Fruit fly (Drosophila melanogaster): Measurements from ENCODE around the gene CG1971.

The CG1971 gene

DNA sequence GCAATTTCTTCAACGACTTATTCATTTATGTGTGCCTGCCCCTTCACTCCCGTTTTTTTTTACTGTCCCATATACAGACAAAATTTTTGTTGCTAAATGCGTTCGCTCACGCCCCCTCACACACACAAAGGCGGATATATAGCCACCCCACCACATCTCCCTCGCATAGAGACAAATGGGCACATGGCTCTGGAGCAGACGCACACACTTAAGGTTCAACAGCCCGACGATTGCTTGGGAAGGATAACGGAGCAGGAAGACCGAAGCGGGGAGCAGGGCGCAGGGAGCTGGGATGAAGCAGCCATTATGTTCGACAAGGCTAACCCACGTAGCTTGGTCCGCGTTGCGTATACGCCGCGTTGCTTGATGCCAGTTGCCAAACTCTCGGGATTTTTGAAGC lies 21.2 kb downstream of the CG1971 start:
- TF ChIP-seq Rel (GFP tag; optimal IDR thresholded peaks at IDR 0.05) (no peak), Rel (tag; optimal IDR thresholded peaks at IDR 0.05) (no peak), CG32264 (GFP tag; optimal IDR thresholded peaks at IDR 0.05) (no peak), CrebA (GFP tag; optimal IDR thresholded peaks at IDR 0.05; ENCODE audit: borderline replicate concordance) (no peak), GATAd (GFP tag; optimal IDR thresholded peaks at IDR 0.05) (no peak), N (GFP tag; optimal IDR thresholded peaks at IDR 0.05) (no peak), CG9705 (GFP tag; optimal IDR thresholded peaks at IDR 0.05) (no peak), fru (GFP tag; optimal IDR thresholded peaks at IDR 0.05) (no peak), woc (GFP tag; optimal IDR thresholded peaks at IDR 0.05) (no peak), usp (GFP tag; optimal IDR thresholded peaks at IDR 0.05) (no peak)

DNA sequence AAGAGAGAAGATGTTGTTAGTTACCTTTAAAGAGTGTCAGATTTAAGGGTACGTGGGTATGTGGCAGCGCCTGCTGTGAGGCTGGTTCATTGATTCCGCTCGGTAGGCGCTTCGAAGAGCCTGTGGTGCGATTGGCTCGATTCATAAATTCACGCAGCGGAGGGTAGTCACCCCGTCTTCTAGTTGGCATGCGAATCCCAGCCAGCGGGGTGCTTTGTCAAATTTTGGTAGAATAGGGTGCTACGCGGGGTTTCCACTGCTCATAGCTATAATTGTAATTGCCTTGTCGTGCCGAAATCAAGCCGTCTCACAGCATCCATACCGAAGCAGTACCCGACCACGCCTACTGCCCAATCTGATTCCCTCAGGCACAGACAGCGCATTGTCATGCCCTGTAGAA lies 46.9 kb downstream of the CG1971 start:
- no peak for TF ChIP-seq CG9705 (GFP tag; optimal IDR thresholded peaks at IDR 0.05)
- TF ChIP-seq Mio (GFP tag; optimal IDR thresholded peaks at IDR 0.05) = no peak
